Fruit fly (Drosophila melanogaster): ENCODE results near the gene Gr63a.

Gene Gr63a

dm6 chr3L:3896553-3897034, at the start of gene Gr63a, which contains the start of gene Lamtor4:
Gene Gr63a (minus strand): TSS chr3L:3896603.
Gene Lamtor4 (plus strand): TSS chr3L:3896900.
- TF ChIP-seq Sin3A (optimal IDR thresholded peaks at IDR 0.05) (no peak), h (optimal IDR thresholded peaks at IDR 0.05) (no peak), psq (optimal IDR thresholded peaks at IDR 0.05) (no peak), ttk (optimal IDR thresholded peaks at IDR 0.05) (no peak), insv (optimal IDR thresholded peaks at IDR 0.05) (no peak), Myc (optimal IDR thresholded peaks at IDR 0.05) (no peak)

DNA sequence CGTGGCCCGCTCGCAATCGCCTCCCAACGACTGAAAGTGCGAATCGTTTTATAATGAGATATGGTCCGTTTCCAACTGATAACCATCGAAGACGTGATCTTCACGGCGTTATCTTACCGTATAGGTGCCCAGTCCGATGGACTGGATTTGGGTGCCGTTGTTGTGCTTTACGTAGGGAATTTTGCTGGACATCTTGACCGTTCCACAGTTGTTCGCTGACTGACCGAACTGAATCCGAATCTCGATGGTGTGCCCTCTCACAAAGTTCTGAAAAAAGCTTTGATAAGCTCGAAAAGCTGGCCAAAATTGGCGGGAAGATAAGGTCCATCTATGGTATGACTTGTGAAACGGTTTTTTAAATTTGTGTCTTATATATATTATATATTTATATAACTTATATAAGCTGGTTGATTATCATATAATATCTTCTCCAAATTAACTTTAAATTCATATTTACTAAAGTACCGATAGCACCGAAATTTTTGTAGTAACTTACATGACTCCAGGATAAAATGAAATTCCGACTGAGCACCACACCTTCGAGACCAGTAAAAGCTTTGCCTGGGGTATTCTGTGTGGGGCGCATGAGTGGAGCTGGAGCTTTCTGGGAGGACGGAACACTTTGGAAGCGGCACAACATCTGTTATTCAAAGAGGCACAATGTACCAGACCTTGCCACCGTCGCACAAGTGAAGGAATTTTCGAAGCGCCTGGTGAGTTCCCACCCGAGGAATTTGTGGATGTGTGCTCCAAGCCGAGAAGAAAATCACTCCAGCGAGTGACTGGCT, 46.0 kb upstream of the Gr63a start, which contains the start of the genes CG10863 and CG14982:
TSS of gene CG10863 (minus strand) at position 225 of the 788 bp plus-strand sequence.
TSS of gene CG14982 (plus strand) at position 470 of the 788 bp plus-strand sequence.
- TF ChIP-seq psq (optimal IDR thresholded peaks at IDR 0.05) (no peak), Myc (optimal IDR thresholded peaks at IDR 0.05) (no peak), insv (optimal IDR thresholded peaks at IDR 0.05) (no peak), ttk (optimal IDR thresholded peaks at IDR 0.05) (no peak), Sin3A (optimal IDR thresholded peaks at IDR 0.05) (no peak), h (optimal IDR thresholded peaks at IDR 0.05) (no peak)

dm6 chr3L:3940075-3940819, 43.8 kb upstream of the Gr63a start, which contains the start of gene CG12766:
Gene CG12766 (minus strand): TSS chr3L:3940125.
- TF ChIP-seq insv (optimal IDR thresholded peaks at IDR 0.05) (no peak), Myc (optimal IDR thresholded peaks at IDR 0.05) (no peak), psq (optimal IDR thresholded peaks at IDR 0.05) (no peak), h (optimal IDR thresholded peaks at IDR 0.05) (no peak), Sin3A (optimal IDR thresholded peaks at IDR 0.05) (no peak), ttk (optimal IDR thresholded peaks at IDR 0.05) (no peak)

DNA sequence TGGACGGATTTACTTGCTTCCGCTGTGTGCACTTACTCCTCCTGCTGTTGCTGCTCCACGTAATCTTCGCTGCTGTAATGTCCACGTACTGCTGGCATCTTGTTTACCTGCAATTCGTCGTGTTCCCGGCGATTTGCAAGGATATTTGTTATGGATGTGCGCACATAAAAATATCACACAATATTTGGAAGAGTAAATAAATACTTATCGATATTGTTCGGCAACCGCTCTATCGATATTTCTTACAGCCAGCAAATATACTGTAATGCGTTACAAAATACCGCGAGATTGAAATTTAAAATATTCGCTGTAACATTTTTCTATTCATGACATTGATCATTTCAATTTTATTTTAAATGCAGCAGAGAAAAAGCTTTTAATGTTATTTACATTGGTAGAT, 41.4 kb upstream of the Gr63a start, which contains the start of gene CG10866:
TSS of gene CG10866 (minus strand) at position 187 of the 400 bp plus-strand sequence.
- TF ChIP-seq h (optimal IDR thresholded peaks at IDR 0.05), result no peak

DNA sequence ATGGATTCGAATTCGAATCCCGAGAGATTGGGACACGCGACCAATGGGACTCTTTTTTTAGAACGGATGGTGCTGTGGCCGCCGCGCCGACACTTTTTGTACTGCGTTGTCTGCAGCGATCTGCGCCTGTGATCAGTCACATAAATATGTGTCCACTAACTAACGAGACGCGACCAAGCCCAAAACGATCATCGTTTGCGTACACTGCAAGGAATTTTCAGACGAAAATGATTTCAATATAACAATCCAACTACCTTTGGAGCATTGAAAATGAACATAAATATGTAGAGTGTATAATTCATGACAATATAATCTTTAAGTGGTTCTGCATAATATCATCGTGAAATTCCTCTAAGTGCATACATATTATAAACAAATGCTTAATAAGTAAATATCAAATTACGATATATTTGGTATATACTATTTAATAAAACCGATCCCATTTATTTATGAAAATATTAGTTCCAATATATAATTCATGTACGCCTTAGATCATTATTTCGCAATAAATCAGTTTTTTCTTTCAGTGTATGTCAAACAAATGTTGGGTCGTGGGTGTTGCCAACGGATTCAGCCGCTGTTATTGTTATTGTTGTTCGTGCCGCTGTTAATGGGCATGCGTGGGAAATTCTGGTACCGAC, 39.3 kb upstream of the Gr63a start, which contains the start of gene Eip63F-1:
TSS of gene Eip63F-1 (minus strand) at position 51 of the 641 bp plus-strand sequence.
- TF ChIP-seq psq (optimal IDR thresholded peaks at IDR 0.05), result no peak
- no peak for TF ChIP-seq insv (optimal IDR thresholded peaks at IDR 0.05)
- TF ChIP-seq Myc (optimal IDR thresholded peaks at IDR 0.05), result no peak
- TF ChIP-seq Sin3A (optimal IDR thresholded peaks at IDR 0.05), result no peak
- TF ChIP-seq h (optimal IDR thresholded peaks at IDR 0.05), result no peak
- TF ChIP-seq ttk (optimal IDR thresholded peaks at IDR 0.05), result no peak

- TF ChIP-seq Myc (optimal IDR thresholded peaks at IDR 0.05) (no peak), psq (optimal IDR thresholded peaks at IDR 0.05) (no peak), Sin3A (optimal IDR thresholded peaks at IDR 0.05) (no peak), insv (optimal IDR thresholded peaks at IDR 0.05) (no peak), h (optimal IDR thresholded peaks at IDR 0.05) (no peak)
Measured at dm6 chr3L:3934110-3934509, 37.7 kb upstream of the Gr63a start.

dm6 chr3L:3933599-3933998, 37.2 kb upstream of the Gr63a start:
- TF ChIP-seq insv (optimal IDR thresholded peaks at IDR 0.05) (no peak), ttk (optimal IDR thresholded peaks at IDR 0.05) (no peak), Myc (optimal IDR thresholded peaks at IDR 0.05) (no peak), Sin3A (optimal IDR thresholded peaks at IDR 0.05) (no peak), h (optimal IDR thresholded peaks at IDR 0.05) (no peak), psq (optimal IDR thresholded peaks at IDR 0.05) (no peak)

DNA sequence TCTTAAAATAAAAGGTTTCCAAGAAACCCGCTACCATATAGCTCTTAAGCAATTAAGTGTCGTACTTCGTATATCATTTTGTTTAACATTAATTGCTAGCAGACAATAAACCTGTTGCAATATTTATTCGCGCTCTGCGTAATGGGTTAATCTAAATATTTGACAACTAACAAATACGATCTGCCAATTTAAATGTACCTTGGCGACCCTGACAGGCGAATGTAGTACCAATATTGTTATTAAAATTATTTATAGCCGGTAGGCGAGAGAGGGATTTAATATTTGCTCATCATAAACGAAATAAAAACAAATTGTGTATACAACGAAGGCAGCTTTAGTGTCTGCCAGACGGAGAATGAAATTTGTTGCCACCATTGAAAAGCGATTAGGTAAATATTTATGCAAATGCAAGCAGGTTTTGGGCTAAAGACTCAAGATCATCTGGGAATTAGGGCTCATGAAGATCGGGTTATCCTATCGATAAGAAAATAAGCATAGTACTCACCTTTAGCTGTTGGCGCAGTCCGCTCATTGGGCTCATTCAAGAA, 36.4 kb upstream of the Gr63a start:
- TF ChIP-seq Myc (optimal IDR thresholded peaks at IDR 0.05) (no peak), h (optimal IDR thresholded peaks at IDR 0.05) (no peak), insv (optimal IDR thresholded peaks at IDR 0.05) (no peak), psq (optimal IDR thresholded peaks at IDR 0.05) (no peak), ttk (optimal IDR thresholded peaks at IDR 0.05) (no peak), Sin3A (optimal IDR thresholded peaks at IDR 0.05) (no peak)

DNA sequence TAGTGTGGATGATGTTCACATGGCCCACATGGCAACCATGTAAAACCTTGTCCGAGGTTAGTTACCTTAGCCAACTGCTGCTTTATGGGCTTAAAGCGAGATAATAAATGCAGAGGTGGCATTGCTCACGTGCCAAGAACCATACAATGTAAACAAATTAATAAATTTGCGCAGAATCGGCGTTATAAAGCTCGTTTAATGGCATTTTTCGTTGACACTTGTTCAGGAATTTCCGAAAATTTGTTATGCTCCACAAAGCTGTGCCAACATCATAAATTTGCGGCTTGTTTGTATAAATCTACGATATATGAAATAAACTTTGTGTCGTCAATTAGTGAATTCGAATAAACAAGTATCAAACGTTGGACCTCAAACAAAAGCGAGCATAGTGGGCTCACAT, 35.4 kb upstream of the Gr63a start:
- TF ChIP-seq ttk (optimal IDR thresholded peaks at IDR 0.05), result no peak
- no peak for TF ChIP-seq h (optimal IDR thresholded peaks at IDR 0.05)
- no peak for TF ChIP-seq Myc (optimal IDR thresholded peaks at IDR 0.05)
- no peak for TF ChIP-seq Sin3A (optimal IDR thresholded peaks at IDR 0.05)
- TF ChIP-seq psq (optimal IDR thresholded peaks at IDR 0.05), result no peak
- TF ChIP-seq insv (optimal IDR thresholded peaks at IDR 0.05), result no peak

dm6 chr3L:3930930-3931329, 34.5 kb upstream of the Gr63a start:
- TF ChIP-seq Sin3A (optimal IDR thresholded peaks at IDR 0.05) (no peak), h (optimal IDR thresholded peaks at IDR 0.05) (no peak), ttk (optimal IDR thresholded peaks at IDR 0.05) (no peak), Myc (optimal IDR thresholded peaks at IDR 0.05) (no peak), psq (optimal IDR thresholded peaks at IDR 0.05) (no peak), insv (optimal IDR thresholded peaks at IDR 0.05) (no peak)

DNA sequence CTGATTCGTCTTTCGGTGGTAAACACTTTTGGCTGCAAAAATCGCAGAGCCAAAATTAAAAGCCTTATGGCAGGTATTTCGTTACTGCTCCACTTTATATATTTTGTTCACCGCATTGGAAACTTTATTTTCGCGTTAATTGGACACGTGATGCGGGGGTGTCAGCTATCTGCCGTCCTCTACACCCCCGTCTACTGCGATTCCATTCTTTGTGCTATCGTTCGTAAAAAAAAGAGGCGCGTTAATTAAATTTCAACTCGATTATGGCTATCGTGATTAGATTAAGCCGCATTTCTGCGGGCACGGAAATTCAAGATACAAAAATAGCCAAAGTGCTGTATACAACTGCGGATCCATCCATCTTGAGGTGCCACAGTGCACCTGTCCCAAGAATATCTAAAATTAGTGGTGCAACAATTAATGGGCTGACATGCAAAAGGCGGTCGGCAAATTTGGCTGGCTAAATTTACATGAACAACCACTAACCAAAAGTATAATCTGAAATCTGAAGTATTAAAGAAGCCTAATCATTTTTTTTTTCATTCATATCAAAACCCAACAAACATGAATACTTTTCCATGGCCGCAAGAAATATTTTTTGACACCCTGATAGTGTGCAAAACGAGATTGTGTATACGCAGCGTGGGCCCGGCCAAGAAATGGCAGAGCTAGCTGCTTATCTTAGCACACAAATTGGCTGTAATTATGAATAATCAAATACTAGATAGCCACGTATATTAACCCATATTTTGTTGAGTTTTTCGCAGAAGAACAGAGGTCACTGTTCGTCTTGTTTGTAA, 33.8 kb upstream of the Gr63a start:
- TF ChIP-seq h (optimal IDR thresholded peaks at IDR 0.05) (no peak), ttk (optimal IDR thresholded peaks at IDR 0.05) (no peak)

Data from Kc167 (cell line).